Fruit fly (Drosophila melanogaster) whole organism, embryonic: ENCODE data around the gene Dfd.

Experiments
- ATbp ChIP-seq: fragments of 200-800 bp; sonication (Bioruptor generic); optimal IDR thresholded peaks from 2 replicates; lab custom pipeline; 2017; ENCODE audit warnings: missing biosample characterization, mild to moderate bottlenecking, missing genetic modification characterization, missing genetic modification reagents
- Aef1 ChIP-seq: fragments of 200-800 bp; sonication (Bioruptor generic); IDR thresholded peaks from 3 replicates; pipeline ENCODE4 v1.3.6; 2022; ENCODE audit warnings: missing biosample characterization, missing genetic modification characterization
- CG10209 ChIP-seq: fragments of 200-800 bp; sonication (Bioruptor generic); optimal IDR thresholded peaks from 3 replicates; lab custom pipeline; 2017; ENCODE audit warnings: missing biosample characterization, mild to moderate bottlenecking, missing genetic modification characterization, missing genetic modification reagents
- CG1024 ChIP-seq: fragments of 200-800 bp; sonication (Bioruptor generic); IDR thresholded peaks from 2 replicates; pipeline ENCODE4 v1.3.6; 2022; ENCODE audit warnings: missing biosample characterization, missing genetic modification characterization
- CG11560 ChIP-seq: fragments of 200-800 bp; sonication (Bioruptor generic); IDR thresholded peaks from 3 replicates; pipeline ENCODE4 v1.3.6; 2022; ENCODE audit warnings: missing biosample characterization, missing genetic modification characterization
- CG12219 ChIP-seq: fragments of 200-800 bp; sonication (Bioruptor generic); optimal IDR thresholded peaks from 3 replicates; lab custom pipeline; 2018; ENCODE audit warnings: missing biosample characterization, mild to moderate bottlenecking, missing genetic modification characterization
- CG12236 ChIP-seq: fragments of 200-800 bp; sonication (Bioruptor generic); optimal IDR thresholded peaks from 2 replicates; lab custom pipeline; 2016; ENCODE audit warnings: missing biosample characterization, missing genetic modification characterization
- CG12744 ChIP-seq: fragments of 200-800 bp; sonication (Bioruptor generic); optimal IDR thresholded peaks from 2 replicates; lab custom pipeline; 2016; ENCODE audit warnings: missing biosample characterization, missing genetic modification characterization
- CG13123 ChIP-seq: fragments of 200-800 bp; sonication (Bioruptor generic); optimal IDR thresholded peaks from 2 replicates; lab custom pipeline; 2016; ENCODE audit warnings: missing biosample characterization, missing genetic modification characterization
- CG14860 ChIP-seq: fragments of 200-800 bp; sonication (Bioruptor generic); IDR thresholded peaks from 3 replicates; pipeline ENCODE4 v1.3.6; 2022; ENCODE audit warnings: missing biosample characterization, missing genetic modification characterization; ENCODE audit not compliant: partially characterized antibody
- CG17186 ChIP-seq: fragments of 200-800 bp; sonication (Bioruptor generic); optimal IDR thresholded peaks from 3 replicates; lab custom pipeline; 2017; ENCODE audit warnings: missing biosample characterization, missing genetic modification reagents, missing genetic modification characterization
- CG30020 ChIP-seq: fragments of 200-800 bp; optimal IDR thresholded peaks from 2 replicates; lab custom pipeline; 2019; ENCODE audit warnings: missing biosample characterization, mild to moderate bottlenecking, missing genetic modification characterization, moderate library complexity
- CG31441 ChIP-seq: fragments of 200-800 bp; sonication (Bioruptor generic); IDR thresholded peaks from 2 replicates; pipeline ENCODE4 v1.3.6; 2022; ENCODE audit warnings: missing biosample characterization, missing genetic modification characterization
- CG3163 ChIP-seq: fragments of 200-800 bp; sonication (Bioruptor generic); optimal IDR thresholded peaks from 3 replicates; lab custom pipeline; 2016; ENCODE audit warnings: missing biosample characterization, missing genetic modification characterization
- CG3281 ChIP-seq: fragments of 200-800 bp; sonication (Bioruptor generic); optimal IDR thresholded peaks from 3 replicates; lab custom pipeline; 2017; ENCODE audit warnings: missing biosample characterization, mild to moderate bottlenecking, missing genetic modification characterization
- CG34422 ChIP-seq: fragments of 200-800 bp; sonication (Bioruptor generic); IDR thresholded peaks from 3 replicates; pipeline ENCODE4 v1.3.6; 2022; ENCODE audit warnings: missing biosample characterization, missing genetic modification characterization
- CG4707 ChIP-seq: fragments of 200-800 bp; sonication (Bioruptor generic); optimal IDR thresholded peaks from 2 replicates; lab custom pipeline; 2018; ENCODE audit warnings: missing biosample characterization, mild to moderate bottlenecking, missing genetic modification characterization, moderate library complexity
- CG5180 ChIP-seq: fragments of 200-800 bp; sonication (Bioruptor generic); optimal IDR thresholded peaks from 3 replicates; lab custom pipeline; 2017; ENCODE audit warnings: missing biosample characterization, missing genetic modification characterization, mild to moderate bottlenecking, moderate library complexity, missing genetic modification reagents
- CG7928 ChIP-seq: fragments of 200-800 bp; sonication (Bioruptor generic); optimal IDR thresholded peaks from 2 replicates; lab custom pipeline; 2017; ENCODE audit warnings: missing biosample characterization, mild to moderate bottlenecking, missing genetic modification characterization
- CG8388 ChIP-seq: fragments of 200-800 bp; sonication (Bioruptor generic); optimal IDR thresholded peaks from 2 replicates; lab custom pipeline; 2019; ENCODE audit warnings: missing biosample characterization, mild to moderate bottlenecking, missing genetic modification characterization, moderate library complexity
- CG9876 ChIP-seq: fragments of 200-800 bp; sonication (Bioruptor generic); optimal IDR thresholded peaks from 2 replicates; lab custom pipeline; 2016; ENCODE audit warnings: missing biosample characterization, missing genetic modification characterization
- Dek ChIP-seq: fragments of 200-800 bp; sonication (Bioruptor generic); optimal IDR thresholded peaks from 3 replicates; lab custom pipeline; 2019; ENCODE audit warnings: missing biosample characterization, mild to moderate bottlenecking, missing genetic modification characterization, moderate library complexity
- Dip3 ChIP-seq: fragments of 200-800 bp; sonication (Bioruptor generic); optimal IDR thresholded peaks from 3 replicates; lab custom pipeline; 2016; ENCODE audit warnings: missing biosample characterization, missing genetic modification characterization
- Gug ChIP-seq: fragments of 200-800 bp; sonication (Bioruptor generic); IDR thresholded peaks from 4 replicates; pipeline ENCODE4 v1.3.6; 2022; ENCODE audit warnings: missing biosample characterization, missing genetic modification characterization
- Mes4 ChIP-seq: fragments of 200-800 bp; sonication (Bioruptor generic); optimal IDR thresholded peaks from 2 replicates; lab custom pipeline; 2016; ENCODE audit warnings: missing biosample characterization, missing genetic modification characterization
- Pdp1 ChIP-seq, 2 experiments: fragments of 200-800 bp; sonication (Bioruptor generic); optimal IDR thresholded peaks; 3 replicates each; lab custom pipeline; 2016; ENCODE audit warnings: missing biosample characterization in 2 of 2, missing genetic modification characterization in 2 of 2, mild to moderate bottlenecking in 1 of 2, moderate library complexity in 1 of 2
- Poxn ChIP-seq: fragments of 200-800 bp; sonication (Bioruptor generic); IDR thresholded peaks from 2 replicates; pipeline ENCODE4 v1.3.6; 2022; ENCODE audit warnings: missing biosample characterization, missing genetic modification characterization
- Usf ChIP-seq: fragments of 200-800 bp; sonication (Bioruptor generic); optimal IDR thresholded peaks from 2 replicates; lab custom pipeline; 2017; ENCODE audit warnings: missing genotype, missing biosample characterization, missing genetic modification characterization
- btn ChIP-seq: fragments of 200-800 bp; sonication (Bioruptor generic); optimal IDR thresholded peaks from 2 replicates; lab custom pipeline; 2016; ENCODE audit warnings: missing biosample characterization, missing genetic modification characterization
- chinmo ChIP-seq: fragments of 200-800 bp; sonication (Bioruptor generic); IDR thresholded peaks from 4 replicates; pipeline ENCODE4 v1.3.6; 2022; ENCODE audit warnings: missing biosample characterization, missing genetic modification characterization; ENCODE audit not compliant: partially characterized antibody
- ci ChIP-seq: fragments of 200-800 bp; sonication (Bioruptor generic); IDR thresholded peaks from 3 replicates; pipeline ENCODE4 v1.3.6; 2022; ENCODE audit warnings: missing biosample characterization, missing genetic modification characterization
- exex ChIP-seq: fragments of 200-800 bp; sonication (Bioruptor generic); optimal IDR thresholded peaks from 4 replicates; lab custom pipeline; 2018; ENCODE audit warnings: missing biosample characterization, mild to moderate bottlenecking, missing genetic modification characterization, moderate library complexity
- fd64A ChIP-seq: fragments of 200-800 bp; sonication (Bioruptor generic); optimal IDR thresholded peaks from 3 replicates; lab custom pipeline; 2018; ENCODE audit warnings: missing biosample characterization, mild to moderate bottlenecking, missing genetic modification characterization
- grau ChIP-seq: fragments of 200-800 bp; optimal IDR thresholded peaks from 3 replicates; lab custom pipeline; 2019; ENCODE audit warnings: missing biosample characterization, mild to moderate bottlenecking, missing genetic modification characterization, moderate library complexity
- grn ChIP-seq: fragments of 200-800 bp; sonication (Bioruptor generic); optimal IDR thresholded peaks from 3 replicates; lab custom pipeline; 2017; ENCODE audit warnings: missing biosample characterization, missing genetic modification characterization
- gsb-n ChIP-seq: fragments of 200-800 bp; sonication (Bioruptor generic); optimal IDR thresholded peaks from 3 replicates; lab custom pipeline; 2018; ENCODE audit warnings: missing biosample characterization, mild to moderate bottlenecking, missing genetic modification characterization
- her ChIP-seq: fragments of 200-800 bp; sonication (Bioruptor generic); optimal IDR thresholded peaks from 2 replicates; lab custom pipeline; 2016; ENCODE audit warnings: missing biosample characterization, missing genetic modification characterization
- hth ChIP-seq: fragments of >200 bp; optimal IDR thresholded peaks from 2 replicates; lab custom pipeline; 2017; ENCODE audit warnings: inconsistent platforms
- insv ChIP-seq, 2 experiments: fragments of 200-800 bp; sonication (Bioruptor generic); optimal IDR thresholded peaks; 3 replicates each; lab custom pipeline; 2016 to 2018; ENCODE audit warnings: missing biosample characterization in 2 of 2, missing genetic modification characterization in 2 of 2
- maf-S ChIP-seq: fragments of 200-800 bp; sonication (Bioruptor generic); optimal IDR thresholded peaks from 2 replicates; lab custom pipeline; 2016; ENCODE audit warnings: missing biosample characterization, missing genetic modification characterization
- nau ChIP-seq: fragments of 200-800 bp; sonication (Bioruptor generic); optimal IDR thresholded peaks from 3 replicates; lab custom pipeline; 2017; ENCODE audit warnings: missing biosample characterization, mild to moderate bottlenecking, missing genetic modification characterization, missing genetic modification reagents
- pb ChIP-seq: fragments of 200-800 bp; sonication (Bioruptor generic); optimal IDR thresholded peaks from 3 replicates; lab custom pipeline; 2016; ENCODE audit warnings: missing biosample characterization, missing genetic modification characterization
- pita ChIP-seq: fragments of 200-800 bp; sonication (Bioruptor generic); optimal IDR thresholded peaks from 2 replicates; lab custom pipeline; 2017; ENCODE audit warnings: missing biosample characterization, mild to moderate bottlenecking, missing genetic modification characterization
- prd ChIP-seq, 3 experiments: fragments of >200 bp in 2 of 3; fragments of 200-800 bp in 1 of 3; sonication (Bioruptor generic) in 1 of 3; optimal IDR thresholded peaks in 2 of 3; IDR thresholded peaks in 1 of 3; 2 replicates in 2 of 3; 3 replicates in 1 of 3; pipeline versions ENCODE4 v1.3.6 to Lab custom; 2017 to 2022; ENCODE audit warnings: missing biosample characterization in 1 of 3, missing genetic modification characterization in 1 of 3
- pros ChIP-seq: fragments of 200-800 bp; sonication (Bioruptor generic); optimal IDR thresholded peaks from 3 replicates; lab custom pipeline; 2019; ENCODE audit warnings: missing biosample characterization, mild to moderate bottlenecking, missing genetic modification characterization, moderate library complexity
- row ChIP-seq: fragments of 200-800 bp; sonication (Bioruptor generic); IDR thresholded peaks from 3 replicates; pipeline ENCODE4 v1.3.6; 2022; ENCODE audit warnings: missing biosample characterization, missing genetic modification characterization
- sqz ChIP-seq: fragments of 200-800 bp; sonication (Bioruptor generic); optimal IDR thresholded peaks from 3 replicates; lab custom pipeline; 2018; ENCODE audit warnings: missing biosample characterization, mild to moderate bottlenecking, missing genetic modification characterization
- tin ChIP-seq: fragments of 200-800 bp; sonication (Bioruptor generic); optimal IDR thresholded peaks from 3 replicates; lab custom pipeline; 2016; ENCODE audit warnings: missing biosample characterization, missing genetic modification characterization
- tio ChIP-seq: fragments of 200-800 bp; sonication (Bioruptor generic); optimal IDR thresholded peaks from 2 replicates; lab custom pipeline; 2017; ENCODE audit warnings: missing biosample characterization, missing genetic modification characterization, inconsistent platforms
- usp ChIP-seq: fragments of >200 bp; optimal IDR thresholded peaks from 2 replicates; lab custom pipeline; 2017; ENCODE audit warnings: missing biosample characterization, missing genetic modification characterization

Dfd gene

DNA sequence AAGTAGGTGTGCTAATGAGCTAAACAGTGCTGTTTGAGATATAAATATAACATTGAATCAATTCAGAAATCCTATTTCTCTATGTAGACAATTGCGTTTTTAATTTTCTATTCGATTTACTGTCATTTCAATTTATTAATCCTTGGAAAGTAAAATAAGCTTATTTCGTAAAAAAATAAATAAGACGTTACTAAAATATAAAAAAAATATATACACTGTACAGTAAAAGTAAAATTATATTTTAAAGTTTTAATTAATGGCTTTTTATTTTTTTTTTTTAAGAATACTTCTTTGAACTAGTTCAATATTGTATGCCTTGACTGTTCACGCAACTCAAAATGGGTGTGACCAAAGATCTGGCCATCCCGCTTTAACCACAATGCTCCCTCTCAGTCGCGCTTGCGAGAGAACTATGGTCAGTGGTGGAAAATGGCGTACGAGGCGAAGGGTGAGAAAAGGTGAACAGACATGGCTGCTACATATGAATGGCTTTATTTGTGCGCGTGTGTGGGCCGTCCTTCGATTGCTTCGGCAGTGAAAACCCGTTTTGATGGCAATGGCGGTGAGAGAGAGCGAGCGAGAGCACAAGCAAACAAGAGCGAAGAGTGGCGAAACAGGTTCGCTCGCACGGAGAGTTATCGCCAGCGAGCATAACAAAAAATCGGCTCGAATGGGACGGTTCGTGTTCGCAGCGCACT lies at the start of gene Dfd (continued):
- TF ChIP-seq row (peak; percentile 76), fd64A (GFP tag; lab: Kevin White, UChicago) (no peak), pros (GFP tag; lab: Kevin White, UChicago) (peak; percentile 15), usp (GFP tag; lab: Kevin White, UChicago) (no peak), CG9876 (GFP tag; lab: Kevin White, UChicago) (no peak), prd (optimal IDR thresholded peaks at IDR 0.05; lab: Kevin White, UChicago) (no peak), prd (GFP tag; IDR thresholded peaks at IDR 0.05; lab: Robert Waterston, UW) (peak; percentile 64), sqz (GFP tag; lab: Kevin White, UChicago) (peak; percentile 43), btn (GFP tag; lab: Kevin White, UChicago) (no peak), grn (GFP tag; lab: Kevin White, UChicago) (no peak), Pdp1 (GFP tag; optimal IDR thresholded peaks at IDR 0.05; lab: Kevin White, UChicago) (no peak), CG10209 (GFP tag; lab: Kevin White, UChicago) (peak; percentile 20), her (GFP tag; lab: Kevin White, UChicago) (no peak), CG14860 (no peak), CG11560 (tag; lab: Robert Waterston, UW) (no peak), hth (lab: Kevin White, UChicago) (no peak), CG30020 (tag; lab: Kevin White, UChicago) (no peak), Usf (GFP tag; lab: Kevin White, UChicago) (peak; percentile 16), Gug (GFP tag; lab: Robert Waterston, UW) (no peak), CG34422 (GFP tag; lab: Robert Waterston, UW) (peak; percentile 48; the same call in 1 of the 3 replicates), CG3163 (no peak), gsb-n (tag; lab: Kevin White, UChicago) (peak; percentile 83), tin (GFP tag; lab: Kevin White, UChicago) (peak; percentile 26), tio (GFP tag; lab: Kevin White, UChicago) (peak; percentile 48), CG12219 (GFP tag; lab: Kevin White, UChicago) (no peak), CG8388 (GFP tag; lab: Kevin White, UChicago) (peak; percentile 42), grau (peak; percentile 70), Poxn (GFP tag; lab: Robert Waterston, UW) (no peak), pb (GFP tag; lab: Kevin White, UChicago) (peak; percentile 6), ATbp (no peak), Dip3 (no peak), Aef1 (GFP tag; lab: Robert Waterston, UW) (no peak), CG3281 (GFP tag; lab: Kevin White, UChicago) (no peak), CG12744 (no peak), pita (GFP tag; lab: Kevin White, UChicago) (no peak), CG1024 (GFP tag; lab: Robert Waterston, UW) (no peak), chinmo (GFP tag; lab: Robert Waterston, UW) (0 out of 4 replicates have a peak, but pooled peaks have one; percentile 67), nau (GFP tag; lab: Kevin White, UChicago) (no peak), ci (no peak; the same call in 2 of the 3 replicates), CG17186 (GFP tag; lab: Kevin White, UChicago) (no peak), Mes4 (GFP tag; lab: Kevin White, UChicago) (no peak), maf-S (no peak), Dek (tag; lab: Kevin White, UChicago) (no peak), exex (tag; lab: Kevin White, UChicago) (no peak), insv (GFP tag; optimal IDR thresholded peaks at IDR 0.05; lab: Kevin White, UChicago) (no peak), CG12236 (GFP tag; lab: Kevin White, UChicago) (no peak), CG7928 (GFP tag; lab: Kevin White, UChicago) (no peak), CG31441 (GFP tag; lab: Robert Waterston, UW) (no peak), CG4707 (GFP tag; lab: Kevin White, UChicago) (no peak), CG13123 (GFP tag; lab: Kevin White, UChicago) (peak; percentile 10), CG5180 (peak; percentile 95)
